Worm (Caenorhabditis elegans) whole organism, L2 larva: ENCODE data around the gene C47A4.3.
A peak's percentile ranks its signal among the peaks of the same experiment; 100 is the strongest.

Experiments used
- C34F6.9 ChIP-seq: fragments of 150-350 bp; optimal IDR thresholded peaks from 2 replicates; lab custom pipeline; 2014; ENCODE audit warnings: missing biosample characterization, missing genetic modification characterization
- F13H6.1 ChIP-seq: sonication (generic microtip); optimal IDR thresholded peaks from 2 replicates; lab custom pipeline; 2016; ENCODE audit warnings: missing genetic modification characterization, missing compliant biosample characterization
- R02D3.7 ChIP-seq: fragments of 150-350 bp; optimal IDR thresholded peaks from 2 replicates; lab custom pipeline; 2014; ENCODE audit warnings: missing biosample characterization, missing genetic modification characterization
- Y55F3AM.14 ChIP-seq: fragments of 200-800 bp; sonication (Bioruptor generic); optimal IDR thresholded peaks from 2 replicates; lab custom pipeline; 2018; ENCODE audit warnings: mild to moderate bottlenecking, missing genetic modification characterization, missing compliant biosample characterization
- ZK546.5 ChIP-seq: sonication (generic microtip); optimal IDR thresholded peaks from 2 replicates; lab custom pipeline; 2017; ENCODE audit warnings: missing biosample characterization, missing genetic modification characterization
- alr-1 ChIP-seq: fragments of 150-350 bp; optimal IDR thresholded peaks from 2 replicates; lab custom pipeline; 2014; ENCODE audit warnings: missing biosample characterization, missing genetic modification characterization
- aly-2 ChIP-seq: fragments of 150-350 bp; optimal IDR thresholded peaks from 2 replicates; lab custom pipeline; 2014; ENCODE audit warnings: missing biosample characterization, missing genetic modification characterization
- ama-1 ChIP-seq: fragments of 150-350 bp; optimal IDR thresholded peaks from 2 replicates; lab custom pipeline; 2018; ENCODE audit warnings: inconsistent platforms
- blmp-1 ChIP-seq: sonication (generic microtip); optimal IDR thresholded peaks from 2 replicates; lab custom pipeline; 2017; ENCODE audit warnings: missing genetic modification characterization, mild to moderate bottlenecking, missing compliant biosample characterization, antibody characterized with exemption, moderate library complexity; ENCODE audit not compliant: insufficient read depth
- ceh-16 ChIP-seq: fragments of 150-350 bp; optimal IDR thresholded peaks from 2 replicates; lab custom pipeline; 2014; ENCODE audit warnings: missing biosample characterization, missing genetic modification characterization
- ceh-82 ChIP-seq: fragments of 150-350 bp; optimal IDR thresholded peaks from 2 replicates; lab custom pipeline; 2014; ENCODE audit warnings: missing biosample characterization, missing genetic modification characterization
- crh-2 ChIP-seq: sonication (generic microtip); optimal IDR thresholded peaks from 2 replicates; lab custom pipeline; 2017; ENCODE audit warnings: missing biosample characterization, missing genetic modification characterization
- dmd-4 ChIP-seq: sonication (generic microtip); optimal IDR thresholded peaks from 2 replicates; lab custom pipeline; 2017; ENCODE audit warnings: missing biosample characterization, missing genetic modification characterization
- egl-27 ChIP-seq: sonication (generic microtip); optimal IDR thresholded peaks from 3 replicates; lab custom pipeline; 2017; ENCODE audit warnings: missing biosample characterization, missing genetic modification reagents, missing genetic modification characterization
- elt-1 ChIP-seq: fragments of 150-350 bp; optimal IDR thresholded peaks from 2 replicates; lab custom pipeline; 2014; ENCODE audit warnings: missing biosample characterization, missing genetic modification characterization
- elt-3 ChIP-seq: sonication (generic microtip); optimal IDR thresholded peaks from 2 replicates; lab custom pipeline; 2017; ENCODE audit warnings: missing biosample characterization, missing genetic modification characterization
- fos-1 ChIP-seq: fragments of 150-350 bp; optimal IDR thresholded peaks from 2 replicates; lab custom pipeline; 2014; ENCODE audit warnings: missing biosample characterization, missing genetic modification characterization
- gmeb-1 ChIP-seq: fragments of 150-350 bp; optimal IDR thresholded peaks from 2 replicates; lab custom pipeline; 2014; ENCODE audit warnings: missing biosample characterization, missing genetic modification characterization
- lin-11 ChIP-seq: fragments of 150-350 bp; sonication (generic microtip); optimal IDR thresholded peaks from 2 replicates; lab custom pipeline; 2014; ENCODE audit warnings: missing biosample characterization, missing genetic modification characterization, inconsistent platforms, mixed read lengths
- lin-13 ChIP-seq: fragments of 150-350 bp; optimal IDR thresholded peaks from 2 replicates; lab custom pipeline; 2014; ENCODE audit warnings: missing biosample characterization, missing genetic modification reagents, missing genetic modification characterization
- lin-39 ChIP-seq: fragments of 150-350 bp; optimal IDR thresholded peaks from 2 replicates; lab custom pipeline; 2014; ENCODE audit warnings: missing biosample characterization, missing genetic modification reagents, missing genetic modification characterization
- lsy-2 ChIP-seq, 2 experiments: fragments of 150-350 bp in 1 of 2; sonication (generic microtip) in 1 of 2; optimal IDR thresholded peaks; 2 replicates each; lab custom pipeline; 2014 to 2017; ENCODE audit warnings: missing biosample characterization in 2 of 2, missing genetic modification characterization in 2 of 2
- mab-5 ChIP-seq: fragments of 150-350 bp; optimal IDR thresholded peaks from 2 replicates; lab custom pipeline; 2014; ENCODE audit warnings: missing biosample characterization, missing genetic modification characterization
- mbf-1 ChIP-seq: sonication (generic microtip); optimal IDR thresholded peaks from 2 replicates; lab custom pipeline; 2017; ENCODE audit warnings: missing biosample characterization, missing genetic modification characterization
- mdl-1 ChIP-seq, 2 experiments: fragments of 150-350 bp in 1 of 2; sonication (generic microtip) in 1 of 2; optimal IDR thresholded peaks; 2 replicates each; lab custom pipeline; 2017; ENCODE audit warnings: missing biosample characterization in 2 of 2, missing genetic modification characterization in 2 of 2
- nhr-10 ChIP-seq: sonication (generic microtip); optimal IDR thresholded peaks from 2 replicates; lab custom pipeline; 2017; ENCODE audit warnings: missing biosample characterization, missing genetic modification characterization
- nhr-11 ChIP-seq: fragments of 150-350 bp; optimal IDR thresholded peaks from 2 replicates; lab custom pipeline; 2014; ENCODE audit warnings: missing biosample characterization, missing genetic modification characterization
- nhr-12 ChIP-seq: fragments of 150-350 bp; optimal IDR thresholded peaks from 2 replicates; lab custom pipeline; 2014; ENCODE audit warnings: missing biosample characterization, missing genetic modification characterization
- nhr-129 ChIP-seq: fragments of 150-350 bp; optimal IDR thresholded peaks from 2 replicates; lab custom pipeline; 2014; ENCODE audit warnings: missing biosample characterization, missing genetic modification characterization
- nhr-21 ChIP-seq: fragments of 150-350 bp; optimal IDR thresholded peaks from 2 replicates; lab custom pipeline; 2014; ENCODE audit warnings: missing biosample characterization, missing genetic modification characterization
- nhr-23 ChIP-seq: fragments of 150-350 bp; optimal IDR thresholded peaks from 2 replicates; lab custom pipeline; 2014; ENCODE audit warnings: missing biosample characterization, missing genetic modification reagents, missing genetic modification characterization
- nhr-237 ChIP-seq: fragments of 150-350 bp; optimal IDR thresholded peaks from 2 replicates; lab custom pipeline; 2014; ENCODE audit warnings: missing biosample characterization, missing genetic modification characterization
- nhr-25 ChIP-seq: fragments of 150-350 bp; sonication (generic microtip); optimal IDR thresholded peaks from 3 replicates; lab custom pipeline; 2014; ENCODE audit warnings: missing biosample characterization, missing genetic modification characterization
- nhr-6 ChIP-seq: fragments of 150-350 bp; optimal IDR thresholded peaks from 2 replicates; lab custom pipeline; 2014; ENCODE audit warnings: missing biosample characterization, missing genetic modification characterization
- nhr-77 ChIP-seq: fragments of 150-350 bp; optimal IDR thresholded peaks from 2 replicates; lab custom pipeline; 2014; ENCODE audit warnings: missing biosample characterization, missing genetic modification characterization
- peb-1 ChIP-seq: fragments of 150-350 bp; optimal IDR thresholded peaks from 2 replicates; lab custom pipeline; 2014; ENCODE audit warnings: missing biosample characterization, missing genetic modification characterization
- sem-4 ChIP-seq: fragments of 150-350 bp; optimal IDR thresholded peaks from 2 replicates; lab custom pipeline; 2014; ENCODE audit warnings: missing biosample characterization, missing genetic modification reagents, missing genetic modification characterization
- skn-1 ChIP-seq: sonication (generic microtip); optimal IDR thresholded peaks from 2 replicates; lab custom pipeline; 2017; ENCODE audit warnings: missing biosample characterization, missing genetic modification characterization
- sma-3 ChIP-seq: sonication (generic microtip); optimal IDR thresholded peaks from 2 replicates; lab custom pipeline; 2016; ENCODE audit warnings: missing genetic modification reagents, missing genetic modification characterization, missing compliant biosample characterization
- sma-9 ChIP-seq, 2 experiments: fragments of 150-350 bp in 1 of 2; sonication (generic microtip) in 1 of 2; optimal IDR thresholded peaks; 2 replicates each; lab custom pipeline; 2014 to 2016; ENCODE audit warnings: missing genetic modification characterization in 2 of 2, mild to moderate bottlenecking in 1 of 2, missing biosample characterization in 1 of 2, missing compliant biosample characterization in 1 of 2, missing genetic modification reagents in 1 of 2, moderate library complexity in 1 of 2
- snpc-4 ChIP-seq: fragments of 150-350 bp; optimal IDR thresholded peaks from 2 replicates; lab custom pipeline; 2014; ENCODE audit warnings: missing biosample characterization, missing genetic modification characterization
- unc-39 ChIP-seq: fragments of 150-350 bp; optimal IDR thresholded peaks from 2 replicates; lab custom pipeline; 2014; ENCODE audit warnings: missing biosample characterization, missing genetic modification characterization
- unc-55 ChIP-seq: fragments of 150-350 bp; sonication (generic microtip); optimal IDR thresholded peaks from 3 replicates; lab custom pipeline; 2014; ENCODE audit warnings: missing biosample characterization, missing genetic modification reagents, missing genetic modification characterization
- unc-62 ChIP-seq: fragments of 150-350 bp; optimal IDR thresholded peaks from 2 replicates; lab custom pipeline; 2014; ENCODE audit warnings: missing biosample characterization, missing genetic modification reagents, missing genetic modification characterization
- zag-1 ChIP-seq: fragments of 150-350 bp; optimal IDR thresholded peaks from 2 replicates; lab custom pipeline; 2014; ENCODE audit warnings: missing biosample characterization, missing genetic modification characterization
- ztf-1 ChIP-seq: fragments of 200-800 bp; sonication (Bioruptor generic); conservative IDR thresholded peaks from 2 replicates; pipeline ENCODE4 v1.3.6; 2022; ENCODE audit warnings: missing genetic modification characterization, missing compliant biosample characterization
- ztf-11 ChIP-seq: sonication (generic microtip); optimal IDR thresholded peaks from 2 replicates; lab custom pipeline; 2017; ENCODE audit warnings: missing biosample characterization, missing genetic modification characterization
- ztf-4 ChIP-seq: fragments of 150-350 bp; optimal IDR thresholded peaks from 2 replicates; lab custom pipeline; 2014; ENCODE audit warnings: missing biosample characterization, missing genetic modification characterization

C47A4.3 gene

DNA sequence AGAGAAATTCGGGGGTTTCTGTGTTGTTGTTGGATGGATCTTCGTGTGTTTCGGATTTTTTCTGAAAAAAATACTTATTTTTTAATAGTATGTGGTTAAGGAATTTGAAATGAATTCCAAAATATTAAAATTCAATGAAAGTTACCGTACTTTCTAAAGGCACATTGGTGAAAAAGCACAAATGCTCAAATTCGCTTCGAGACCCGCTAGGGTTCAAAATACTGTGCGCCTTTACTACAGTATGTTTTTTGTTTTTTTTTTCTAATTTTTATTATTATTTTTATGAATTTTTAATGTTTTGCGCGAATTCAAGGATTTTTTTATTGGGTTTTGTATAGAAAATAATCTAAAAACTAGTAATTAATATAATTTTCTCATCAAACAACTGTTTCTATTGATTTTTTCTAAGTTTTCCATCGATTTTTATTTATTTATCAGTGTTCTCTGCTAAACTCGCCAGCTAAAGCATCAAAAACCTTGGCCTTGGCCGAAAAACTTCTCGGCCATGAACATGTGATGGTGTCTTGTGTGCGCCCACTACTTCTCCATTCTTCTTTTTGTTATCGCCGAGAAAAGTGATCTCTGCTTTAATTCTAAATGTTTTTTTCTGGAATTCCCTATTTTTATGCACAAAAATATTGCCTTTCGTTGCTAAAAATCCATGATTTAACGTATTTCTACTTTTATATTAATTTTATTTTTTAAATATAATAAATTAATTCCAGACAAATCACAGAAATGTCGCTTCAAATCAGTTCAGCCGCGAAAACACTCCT lies 41.3 kb upstream of the C47A4.3 start, which contains the start of gene iscu-1:
Gene iscu-1, plus strand, starts transcription at position 726 of the 776 bp plus-strand sequence.
- peak; percentile 62 for TF ChIP-seq unc-55
- peak; percentile 33 for TF ChIP-seq crh-2 (tag; lab: Kevin White, UChicago)
- no peak for TF ChIP-seq sma-3 (GFP tag; lab: Kevin White, UChicago)
- no peak for TF ChIP-seq ztf-11 (tag; lab: Kevin White, UChicago)
- no peak for TF ChIP-seq mdl-1 (tag; optimal IDR thresholded peaks at IDR 0.05; lab: Kevin White, UChicago)
- no peak for TF ChIP-seq elt-3
- no peak for TF ChIP-seq lin-39 (tag; lab: Kevin White, UChicago)
- peak; percentile 77 for TF ChIP-seq nhr-129 (tag; lab: Kevin White, UChicago)
- no peak for TF ChIP-seq ZK546.5 (tag; lab: Kevin White, UChicago)
- TF ChIP-seq unc-39 = no peak
- no peak for TF ChIP-seq alr-1 (tag; lab: Kevin White, UChicago)
- no peak for TF ChIP-seq nhr-25 (tag; lab: Kevin White, UChicago)
- TF ChIP-seq blmp-1 (tag; lab: Kevin White, UChicago) = no peak
- TF ChIP-seq mab-5 (tag; lab: Kevin White, UChicago) = no peak
- no peak for TF ChIP-seq ceh-82 (tag; lab: Kevin White, UChicago)
- TF ChIP-seq lin-13 = no peak
- TF ChIP-seq lsy-2 (tag; optimal IDR thresholded peaks at IDR 0.05; lab: Kevin White, UChicago) = peak in 1 of 2 experiments; percentile 76
- no peak for TF ChIP-seq fos-1 (tag; lab: Kevin White, UChicago)
- TF ChIP-seq skn-1 (tag; lab: Kevin White, UChicago) = no peak
- TF ChIP-seq gmeb-1 (tag; lab: Kevin White, UChicago) = peak; percentile 12
- TF ChIP-seq sma-9 (GFP tag; optimal IDR thresholded peaks at IDR 0.05; lab: Kevin White, UChicago) = no peak
- no peak for TF ChIP-seq sma-9 (tag; optimal IDR thresholded peaks at IDR 0.05; lab: Kevin White, UChicago)
- no peak for TF ChIP-seq elt-1 (tag; lab: Kevin White, UChicago)
- no peak for TF ChIP-seq zag-1
- TF ChIP-seq snpc-4 (tag; lab: Kevin White, UChicago) = no peak
- no peak for TF ChIP-seq ama-1 (lab: Kevin White, UChicago)
- TF ChIP-seq nhr-21 (tag; lab: Kevin White, UChicago) = no peak
- TF ChIP-seq Y55F3AM.14 (GFP tag; lab: Kevin White, UChicago) = no peak
- TF ChIP-seq nhr-10 (tag; lab: Kevin White, UChicago) = no peak
- TF ChIP-seq F13H6.1 (tag; lab: Kevin White, UChicago) = peak; percentile 2
- TF ChIP-seq nhr-237 (tag; lab: Kevin White, UChicago) = no peak
- no peak for TF ChIP-seq unc-62 (GFP tag; lab: Kevin White, UChicago)
- TF ChIP-seq nhr-11 (tag; lab: Kevin White, UChicago) = no peak
- TF ChIP-seq nhr-23 (tag; lab: Kevin White, UChicago) = no peak
- no peak for TF ChIP-seq mbf-1 (tag; lab: Kevin White, UChicago)
- TF ChIP-seq dmd-4 (tag; lab: Kevin White, UChicago) = no peak
- no peak for TF ChIP-seq sem-4 (tag; lab: Kevin White, UChicago)
- TF ChIP-seq egl-27 (tag; lab: Kevin White, UChicago) = no peak
- TF ChIP-seq peb-1 = no peak
- TF ChIP-seq nhr-77 (tag; lab: Kevin White, UChicago) = no peak
- no peak for TF ChIP-seq nhr-12 (tag; lab: Kevin White, UChicago)
- no peak for TF ChIP-seq aly-2 (tag; lab: Kevin White, UChicago)
- TF ChIP-seq nhr-6 = no peak
- no peak for TF ChIP-seq ztf-4 (tag; lab: Kevin White, UChicago)
- TF ChIP-seq C34F6.9 (tag; lab: Kevin White, UChicago) = peak; percentile 52
- TF ChIP-seq ztf-1 = no peak
- no peak for TF ChIP-seq R02D3.7
- TF ChIP-seq ceh-16 = no peak
- no peak for TF ChIP-seq lin-11
